Worm (Caenorhabditis elegans): ENCODE measurements around the gene W07A12.8.

DNA sequence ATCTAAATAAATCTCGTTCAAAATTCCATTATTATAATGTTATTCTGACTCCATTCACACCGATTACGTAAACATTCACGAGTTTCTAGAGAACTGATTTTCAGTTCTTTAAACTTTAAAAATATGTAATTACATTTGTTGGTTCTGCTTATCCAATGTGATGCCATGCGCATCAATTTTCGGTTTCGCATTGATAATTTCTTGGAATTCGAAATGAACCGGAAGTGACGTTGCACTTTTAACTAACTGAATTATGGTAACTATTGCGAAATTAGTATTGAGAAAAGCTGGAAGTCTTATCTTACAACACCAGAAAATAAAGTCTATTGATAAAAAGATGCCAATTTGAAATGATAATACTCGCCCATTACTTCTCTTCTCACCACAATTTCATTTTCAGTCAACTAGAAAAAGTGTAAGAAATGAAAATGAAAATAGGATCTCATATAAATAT lies 47.8 kb downstream of the W07A12.8 start:
- TF ChIP-seq W03F9.2 (tag; optimal IDR thresholded peaks at IDR 0.05), result no peak
- no peak for TF ChIP-seq dao-5 (tag; optimal IDR thresholded peaks at IDR 0.05)
- TF ChIP-seq him-1 (tag; optimal IDR thresholded peaks at IDR 0.05), result no peak

Measured in whole organism, L4/young adult.